Worm (Caenorhabditis elegans) whole organism, L4/young adult: ENCODE results near the gene F10E9.3.

Experiments
- W03F9.2 ChIP-seq: fragments of 150-350 bp; optimal IDR thresholded peaks from 2 replicates; lab custom pipeline; 2014; ENCODE audit warnings: missing biosample characterization, missing genetic modification characterization
- dao-5 ChIP-seq: sonication (generic microtip); optimal IDR thresholded peaks from 2 replicates; lab custom pipeline; 2016; ENCODE audit warnings: missing genotype, missing genetic modification characterization, moderate library complexity, missing compliant biosample characterization
- him-1 ChIP-seq: sonication (generic microtip); optimal IDR thresholded peaks from 2 replicates; lab custom pipeline; 2016; ENCODE audit warnings: missing genotype, missing genetic modification reagents, missing genetic modification characterization, missing compliant biosample characterization

DNA sequence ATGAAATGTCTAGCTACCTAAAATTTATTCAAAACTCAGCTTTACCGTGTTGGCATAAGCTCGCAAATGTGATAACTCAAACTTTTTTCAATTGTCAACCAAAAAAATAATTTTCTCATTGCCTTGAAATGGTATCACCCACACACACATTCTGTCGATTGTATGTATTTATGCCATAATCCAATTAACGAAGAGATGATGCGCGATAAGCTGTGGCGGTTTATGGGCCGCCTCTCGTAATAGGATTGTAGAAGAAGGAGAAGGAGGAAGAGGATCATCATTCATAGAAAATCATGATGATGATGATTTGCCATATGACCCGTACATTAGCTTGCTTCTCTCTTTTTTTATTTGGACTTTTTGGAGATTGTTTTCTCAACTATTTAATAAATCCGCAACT, 21.6 kb upstream of the F10E9.3 start:
- TF ChIP-seq W03F9.2 (tag; lab: Kevin White, UChicago) (no peak), dao-5 (tag; lab: Kevin White, UChicago) (no peak), him-1 (no peak)
